Fruit fly (Drosophila melanogaster) whole organism, prepupa: Measurements from ENCODE around the gene ich.
A peak's percentile ranks its signal among the peaks of the same experiment; 100 is the strongest.

Experiments
- CG32006 ChIP-seq: fragments of 200-800 bp; sonication (Bioruptor generic); optimal IDR thresholded peaks from 3 replicates; lab custom pipeline; 2017; ENCODE audit warnings: missing biosample characterization, mild to moderate bottlenecking, missing genetic modification characterization
- Gug ChIP-seq: fragments of 200-800 bp; sonication (Bioruptor generic); IDR thresholded peaks from 2 replicates; pipeline ENCODE4 v1.3.6; 2022; ENCODE audit warnings: missing biosample characterization, missing genetic modification characterization
- Hr39 ChIP-seq: fragments of 200-800 bp; sonication (Bioruptor generic); optimal IDR thresholded peaks from 2 replicates; lab custom pipeline; 2016; ENCODE audit warnings: missing biosample characterization, missing genetic modification characterization
- Hr4 ChIP-seq: fragments of 200-800 bp; sonication (Bioruptor generic); optimal IDR thresholded peaks from 3 replicates; lab custom pipeline; 2016; ENCODE audit warnings: missing biosample characterization, missing genetic modification characterization
- dsx ChIP-seq: fragments of 200-800 bp; optimal IDR thresholded peaks from 3 replicates; lab custom pipeline; 2019; ENCODE audit warnings: missing biosample characterization, mild to moderate bottlenecking, missing genetic modification characterization, moderate library complexity; ENCODE audit not compliant: poor library complexity, severe bottlenecking
- esn ChIP-seq: fragments of 200-800 bp; sonication (Bioruptor generic); optimal IDR thresholded peaks from 2 replicates; lab custom pipeline; 2016; ENCODE audit warnings: missing biosample characterization, mild to moderate bottlenecking, missing genetic modification characterization, moderate library complexity
- topi ChIP-seq: fragments of 200-800 bp; sonication (Bioruptor generic); optimal IDR thresholded peaks from 3 replicates; lab custom pipeline; 2016; ENCODE audit warnings: missing biosample characterization, missing genetic modification characterization

dm6 chr3R:8922617-8923242, 40.1 kb downstream of the ich start:
- TF ChIP-seq CG32006 (GFP tag; lab: Kevin White, UChicago) (peak; percentile 43), Gug (peak; percentile 79), dsx (GFP tag; lab: Kevin White, UChicago) (peak; percentile 10), Hr39 (GFP tag; lab: Kevin White, UChicago) (peak; percentile 17), esn (peak; percentile 24), topi (GFP tag; lab: Kevin White, UChicago) (peak; percentile 12), Hr4 (GFP tag; lab: Kevin White, UChicago) (peak; percentile 39)
